Worm (Caenorhabditis elegans): ENCODE measurements around the gene F11E6.8.

Gene F11E6.8

ce11 chrIV:17448319-17448718 is 2.0 kb downstream of the F11E6.8 start:
- TF ChIP-seq ceh-36 (tag; optimal IDR thresholded peaks at IDR 0.05) = no peak
- TF ChIP-seq aly-1 (tag; optimal IDR thresholded peaks at IDR 0.05) = no peak
- no peak for TF ChIP-seq ets-7 (tag; optimal IDR thresholded peaks at IDR 0.05)
- no peak for TF ChIP-seq scrt-1 (GFP tag; IDR thresholded peaks at IDR 0.05)
- TF ChIP-seq hmbx-1 (tag; optimal IDR thresholded peaks at IDR 0.05) = no peak
- no peak for TF ChIP-seq ceh-13 (GFP tag; optimal IDR thresholded peaks at IDR 0.05)
- no peak for TF ChIP-seq flt-1 (GFP tag; IDR thresholded peaks at IDR 0.05)
- TF ChIP-seq pes-1 (GFP tag; IDR thresholded peaks at IDR 0.05) = no peak
- TF ChIP-seq tbx-37 (GFP tag; conservative IDR thresholded peaks at IDR 0.05) = no peak
- no peak for TF ChIP-seq F13C5.2 (tag; optimal IDR thresholded peaks at IDR 0.05)

ce11 chrIV:17442503-17442902 is 7.8 kb downstream of the F11E6.8 start, which contains the start of gene F11E6.11:
Gene F11E6.11, plus strand, starts transcription at chrIV:17442827.
- no peak for TF ChIP-seq flt-1 (GFP tag; IDR thresholded peaks at IDR 0.05)
- TF ChIP-seq ets-7 (tag; optimal IDR thresholded peaks at IDR 0.05) = no peak
- TF ChIP-seq B0310.2 (tag; optimal IDR thresholded peaks at IDR 0.05) = no peak

- TF ChIP-seq F13C5.2 (tag; optimal IDR thresholded peaks at IDR 0.05) (no peak), tra-4 (tag; optimal IDR thresholded peaks at IDR 0.05) (no peak), tbx-37 (GFP tag; conservative IDR thresholded peaks at IDR 0.05) (no peak), pes-1 (GFP tag; IDR thresholded peaks at IDR 0.05) (no peak), ceh-13 (GFP tag; optimal IDR thresholded peaks at IDR 0.05) (no peak), ceh-36 (tag; optimal IDR thresholded peaks at IDR 0.05) (no peak), hmg-4 (GFP tag; optimal IDR thresholded peaks at IDR 0.05) (no peak), ets-7 (tag; optimal IDR thresholded peaks at IDR 0.05) (no peak), flt-1 (GFP tag; IDR thresholded peaks at IDR 0.05) (no peak), sea-1 (GFP tag; conservative IDR thresholded peaks at IDR 0.05) (no peak)
Measured at ce11 chrIV:17441260-17441659, 9.1 kb downstream of the F11E6.8 start.

ce11 chrIV:17440417-17440816 is 9.9 kb downstream of the F11E6.8 start, which contains the start of gene F08A7.1:
Gene F08A7.1, plus strand, starts transcription at chrIV:17440607.
- TF ChIP-seq ceh-36 (tag; optimal IDR thresholded peaks at IDR 0.05) (no peak), F13C5.2 (tag; optimal IDR thresholded peaks at IDR 0.05) (no peak), flt-1 (GFP tag; IDR thresholded peaks at IDR 0.05) (no peak), scrt-1 (GFP tag; IDR thresholded peaks at IDR 0.05) (no peak), tbx-11 (GFP tag; IDR thresholded peaks at IDR 0.05) (no peak), sea-1 (GFP tag; conservative IDR thresholded peaks at IDR 0.05) (no peak)

- no peak for TF ChIP-seq sea-1 (GFP tag; conservative IDR thresholded peaks at IDR 0.05)
- no peak for TF ChIP-seq tbx-37 (GFP tag; conservative IDR thresholded peaks at IDR 0.05)
- TF ChIP-seq F13C5.2 (tag; optimal IDR thresholded peaks at IDR 0.05) = no peak
- TF ChIP-seq tra-4 (tag; optimal IDR thresholded peaks at IDR 0.05) = no peak
- TF ChIP-seq scrt-1 (GFP tag; IDR thresholded peaks at IDR 0.05) = no peak
- no peak for TF ChIP-seq hnd-1 (tag; optimal IDR thresholded peaks at IDR 0.05)
- TF ChIP-seq hmbx-1 (tag; optimal IDR thresholded peaks at IDR 0.05) = no peak
- TF ChIP-seq pes-1 (GFP tag; IDR thresholded peaks at IDR 0.05) = no peak
- TF ChIP-seq ceh-36 (tag; optimal IDR thresholded peaks at IDR 0.05) = no peak
Measured at ce11 chrIV:17440001-17440400, 10.3 kb downstream of the F11E6.8 start, which contains the start of gene C06A12.19. Gene C06A12.19, minus strand, starts transcription at chrIV:17440101.

ce11 chrIV:17437038-17437437 is 13.3 kb downstream of the F11E6.8 start, which contains the start of gene C06A12.8:
Gene C06A12.8, plus strand, starts transcription at chrIV:17437338.
- TF ChIP-seq B0310.2 (tag; optimal IDR thresholded peaks at IDR 0.05) (no peak), tra-4 (tag; optimal IDR thresholded peaks at IDR 0.05) (no peak), F13C5.2 (tag; optimal IDR thresholded peaks at IDR 0.05) (no peak), hnd-1 (tag; optimal IDR thresholded peaks at IDR 0.05) (no peak), ets-7 (tag; optimal IDR thresholded peaks at IDR 0.05) (no peak), ceh-36 (tag; optimal IDR thresholded peaks at IDR 0.05) (no peak), pes-1 (GFP tag; IDR thresholded peaks at IDR 0.05) (no peak), tbx-11 (GFP tag; IDR thresholded peaks at IDR 0.05) (no peak), hmbx-1 (tag; optimal IDR thresholded peaks at IDR 0.05) (no peak), ama-1 (optimal IDR thresholded peaks at IDR 0.05) (no peak), tbx-37 (GFP tag; conservative IDR thresholded peaks at IDR 0.05) (no peak), aly-1 (tag; optimal IDR thresholded peaks at IDR 0.05) (no peak), ceh-13 (GFP tag; optimal IDR thresholded peaks at IDR 0.05) (no peak), scrt-1 (GFP tag; IDR thresholded peaks at IDR 0.05) (no peak), hmg-4 (GFP tag; optimal IDR thresholded peaks at IDR 0.05) (no peak), flt-1 (GFP tag; IDR thresholded peaks at IDR 0.05) (no peak), sea-1 (GFP tag; conservative IDR thresholded peaks at IDR 0.05) (no peak)

- TF ChIP-seq hmg-4 (GFP tag; optimal IDR thresholded peaks at IDR 0.05) (no peak), ceh-13 (GFP tag; optimal IDR thresholded peaks at IDR 0.05) (no peak), pes-1 (GFP tag; IDR thresholded peaks at IDR 0.05) (no peak), ets-7 (tag; optimal IDR thresholded peaks at IDR 0.05) (no peak), aly-1 (tag; optimal IDR thresholded peaks at IDR 0.05) (no peak), F13C5.2 (tag; optimal IDR thresholded peaks at IDR 0.05) (no peak), ceh-36 (tag; optimal IDR thresholded peaks at IDR 0.05) (no peak), ama-1 (optimal IDR thresholded peaks at IDR 0.05) (no peak)
Measured at ce11 chrIV:17436552-17436951, 13.8 kb downstream of the F11E6.8 start, which contains the start of gene gcy-27. Gene gcy-27, minus strand, starts transcription at chrIV:17436652.

- no peak for TF ChIP-seq hmbx-1 (tag; optimal IDR thresholded peaks at IDR 0.05)
Measured at ce11 chrIV:17435228-17435627, 15.1 kb downstream of the F11E6.8 start.

Data from whole organism, early embryonic.